Worm (Caenorhabditis elegans) whole organism, young adult: ENCODE data around the gene nhr-243.

Experiments used
- ama-1 ChIP-seq, 3 experiments: fragments of 150-350 bp in 1 of 3; sonication (generic microtip) in 2 of 3; optimal IDR thresholded peaks; 2 replicates each; lab custom pipeline; 2014 to 2018; ENCODE audit warnings: missing biosample characterization in 2 of 3, missing genetic modification characterization in 2 of 3, missing genetic modification reagents in 2 of 3
- attf-6 ChIP-seq: fragments of 200-800 bp; sonication (Bioruptor generic); IDR thresholded peaks from 2 replicates; pipeline ENCODE4 v1.3.6; 2022; ENCODE audit warnings: missing genetic modification reagents, missing genetic modification characterization, missing compliant biosample characterization
- dpl-1 ChIP-seq: fragments of 150-350 bp; optimal IDR thresholded peaks from 2 replicates; lab custom pipeline; 2014; ENCODE audit warnings: missing biosample characterization, missing genetic modification reagents, missing genetic modification characterization
- hrde-1 ChIP-seq: sonication (generic microtip); optimal IDR thresholded peaks from 2 replicates; lab custom pipeline; 2016; ENCODE audit warnings: missing genetic modification characterization, mild to moderate bottlenecking, missing compliant biosample characterization, moderate library complexity, missing genotype, missing genetic modification reagents, borderline replicate concordance
- mel-28 ChIP-seq: sonication (generic microtip); optimal IDR thresholded peaks from 2 replicates; lab custom pipeline; 2016; ENCODE audit warnings: borderline replicate concordance, mild to moderate bottlenecking, missing genetic modification characterization, missing compliant biosample characterization
- mes-4 ChIP-seq: sonication (generic microtip); optimal IDR thresholded peaks from 2 replicates; lab custom pipeline; 2016; ENCODE audit warnings: missing genotype, missing genetic modification characterization, missing compliant biosample characterization
- unc-130 ChIP-seq: sonication (generic microtip); optimal IDR thresholded peaks from 2 replicates; lab custom pipeline; 2016; ENCODE audit warnings: missing genetic modification reagents, missing genetic modification characterization, missing compliant biosample characterization
- unc-62 ChIP-seq: fragments of 150-350 bp; optimal IDR thresholded peaks from 2 replicates; lab custom pipeline; 2014; ENCODE audit warnings: missing biosample characterization, missing genetic modification reagents, missing genetic modification characterization

ce11 chrV:18937578-18937977 lies 37.2 kb upstream of the nhr-243 start:
- no peak for TF ChIP-seq attf-6 (GFP tag; lab: Robert Waterston, UW)
- no peak for TF ChIP-seq unc-130 (GFP tag; lab: Kevin White, UChicago)
- no peak for TF ChIP-seq mel-28
- no peak for TF ChIP-seq ama-1 (optimal IDR thresholded peaks at IDR 0.05; lab: Kevin White, UChicago)
- no peak for TF ChIP-seq ama-1 (GFP tag; optimal IDR thresholded peaks at IDR 0.05; lab: Kevin White, UChicago)
- TF ChIP-seq dpl-1 (GFP tag; lab: Kevin White, UChicago) = no peak
- TF ChIP-seq mes-4 = no peak
- TF ChIP-seq unc-62 (GFP tag; lab: Kevin White, UChicago) = no peak
- no peak for TF ChIP-seq hrde-1 (tag; lab: Kevin White, UChicago)
